Worm (Caenorhabditis elegans) whole organism, mixed stage, embryonic: ENCODE measurements around the gene msp-65.

ENCODE experiments used
- blmp-1 ChIP-seq: fragments of 150-350 bp; optimal IDR thresholded peaks from 2 replicates; lab custom pipeline; 2014; ENCODE audit warnings: missing biosample characterization, missing genetic modification characterization
- drap-1 ChIP-seq: fragments of 200-800 bp; sonication (Bioruptor generic); optimal IDR thresholded peaks from 3 replicates; lab custom pipeline; 2018; ENCODE audit warnings: mild to moderate bottlenecking, missing genetic modification characterization, missing compliant biosample characterization
- flh-1 ChIP-seq: fragments of 200-800 bp; sonication (Bioruptor generic); optimal IDR thresholded peaks from 2 replicates; lab custom pipeline; 2018; ENCODE audit warnings: mild to moderate bottlenecking, missing genetic modification characterization, moderate library complexity, missing compliant biosample characterization
- mab-5 ChIP-seq: fragments of 150-350 bp; optimal IDR thresholded peaks from 2 replicates; lab custom pipeline; 2014; ENCODE audit warnings: missing biosample characterization, missing genetic modification characterization

ce11 chrIV:5317106-5317505 is 783 bp downstream of the msp-65 start:
- no peak for TF ChIP-seq mab-5 (tag; lab: Kevin White, UChicago)
- no peak for TF ChIP-seq drap-1
- no peak for TF ChIP-seq flh-1 (GFP tag; lab: Kevin White, UChicago)
- TF ChIP-seq blmp-1 = no peak
